Worm (Caenorhabditis elegans): Measurements from ENCODE around the gene nhr-143.

The nhr-143 gene

DNA sequence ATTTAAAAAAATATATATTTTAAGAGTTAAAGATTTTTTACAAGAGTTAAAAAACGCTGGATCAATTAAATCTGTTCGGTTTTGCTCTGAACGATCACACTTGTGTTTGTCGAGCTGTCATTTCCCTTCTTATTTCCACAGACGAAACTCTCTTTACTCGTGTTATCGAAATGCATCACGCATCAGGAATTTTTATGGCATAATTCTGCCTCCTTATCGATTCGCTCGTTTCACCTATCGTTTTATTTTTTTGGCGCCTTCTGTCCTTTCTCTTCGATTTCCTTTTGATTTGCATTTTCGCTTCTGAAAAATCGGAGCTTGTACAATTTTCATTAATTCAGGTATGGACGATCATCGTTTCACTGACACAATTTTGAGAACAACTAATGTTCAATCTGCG is 26.4 kb downstream of the nhr-143 start:
- no peak for TF ChIP-seq tbx-8 (GFP tag; optimal IDR thresholded peaks at IDR 0.05)
- no peak for TF ChIP-seq nhr-28 (tag; optimal IDR thresholded peaks at IDR 0.05)
- TF ChIP-seq mab-5 (tag; optimal IDR thresholded peaks at IDR 0.05): no peak
- no peak for TF ChIP-seq flh-1 (GFP tag; optimal IDR thresholded peaks at IDR 0.05)
- TF ChIP-seq pha-4 (tag; optimal IDR thresholded peaks at IDR 0.05): no peak
- no peak for TF ChIP-seq nhr-76 (tag; optimal IDR thresholded peaks at IDR 0.05)
- no peak for TF ChIP-seq sem-2 (GFP tag; optimal IDR thresholded peaks at IDR 0.05)
- TF ChIP-seq M03D4.4 (tag; optimal IDR thresholded peaks at IDR 0.05): no peak
- no peak for TF ChIP-seq mep-1 (tag; optimal IDR thresholded peaks at IDR 0.05)
- no peak for TF ChIP-seq drap-1 (GFP tag; optimal IDR thresholded peaks at IDR 0.05)
- TF ChIP-seq zip-8 (tag; optimal IDR thresholded peaks at IDR 0.05): no peak
- TF ChIP-seq ceh-43 (GFP tag; optimal IDR thresholded peaks at IDR 0.05): no peak
- no peak for TF ChIP-seq unc-39 (tag; optimal IDR thresholded peaks at IDR 0.05)
- TF ChIP-seq ceh-83 (GFP tag; optimal IDR thresholded peaks at IDR 0.05): no peak
- no peak for TF ChIP-seq nhr-237 (tag; optimal IDR thresholded peaks at IDR 0.05)
- no peak for TF ChIP-seq lin-13 (tag; optimal IDR thresholded peaks at IDR 0.05)
- TF ChIP-seq mls-2 (tag; optimal IDR thresholded peaks at IDR 0.05): no peak

DNA sequence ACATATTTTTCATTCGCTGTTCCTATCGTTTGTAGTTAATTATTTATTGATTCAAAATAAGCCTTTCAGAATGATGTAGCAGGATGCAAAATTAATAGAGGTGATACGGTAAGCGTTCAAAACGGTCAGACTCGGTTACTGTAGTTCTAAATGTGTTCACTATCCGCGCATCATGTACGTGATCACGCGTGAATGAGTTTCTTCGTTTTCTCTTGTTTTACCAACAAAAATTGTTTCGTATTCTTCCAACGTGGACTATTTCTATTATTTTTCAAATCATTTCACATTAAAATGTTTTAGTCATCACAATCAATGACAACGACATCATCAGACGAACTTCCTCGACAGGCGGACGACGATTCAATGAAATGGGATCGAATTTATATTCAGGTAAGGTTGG is 27.2 kb downstream of the nhr-143 start, which contains the start of gene gck-1:
gck-1 (plus strand) TSS at position 301 of the 400 bp plus-strand sequence.
- TF ChIP-seq ceh-39 (tag; optimal IDR thresholded peaks at IDR 0.05): no peak
- no peak for TF ChIP-seq elt-1 (tag; optimal IDR thresholded peaks at IDR 0.05; ENCODE audit: borderline replicate concordance, insufficient read depth)
- TF ChIP-seq lsy-2 (tag; optimal IDR thresholded peaks at IDR 0.05): no peak
- no peak for TF ChIP-seq zip-8 (tag; optimal IDR thresholded peaks at IDR 0.05)
- TF ChIP-seq unc-39 (tag; optimal IDR thresholded peaks at IDR 0.05): no peak
- no peak for TF ChIP-seq cnd-1 (tag; optimal IDR thresholded peaks at IDR 0.05)

DNA sequence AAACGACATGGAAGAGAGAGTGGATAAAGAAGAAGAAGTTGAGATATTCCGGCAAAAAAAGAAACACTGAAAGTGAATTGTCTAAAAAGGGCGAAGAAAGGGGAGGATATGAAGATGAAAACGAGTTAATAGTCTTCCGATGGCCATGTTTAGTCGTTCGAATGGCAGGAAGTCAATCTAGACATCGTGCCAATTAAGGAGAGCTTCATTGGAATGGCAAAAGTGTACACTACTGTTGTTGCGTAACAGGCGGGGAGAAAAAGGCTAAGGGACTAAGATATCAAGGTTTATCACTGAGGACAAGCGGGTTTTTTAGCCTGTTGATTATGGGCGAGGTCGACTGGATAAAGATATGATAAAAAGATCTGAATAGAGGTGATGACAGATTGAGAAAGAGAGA is 28.6 kb downstream of the nhr-143 start:
- TF ChIP-seq ceh-83 (GFP tag; optimal IDR thresholded peaks at IDR 0.05): no peak
- TF ChIP-seq unc-62 (GFP tag; optimal IDR thresholded peaks at IDR 0.05): no peak
- no peak for TF ChIP-seq nhr-12 (tag; optimal IDR thresholded peaks at IDR 0.05)
- no peak for TF ChIP-seq M03D4.4 (tag; optimal IDR thresholded peaks at IDR 0.05)
- TF ChIP-seq zip-8 (tag; optimal IDR thresholded peaks at IDR 0.05): peak; percentile 6
- TF ChIP-seq ceh-43 (GFP tag; optimal IDR thresholded peaks at IDR 0.05): no peak

DNA sequence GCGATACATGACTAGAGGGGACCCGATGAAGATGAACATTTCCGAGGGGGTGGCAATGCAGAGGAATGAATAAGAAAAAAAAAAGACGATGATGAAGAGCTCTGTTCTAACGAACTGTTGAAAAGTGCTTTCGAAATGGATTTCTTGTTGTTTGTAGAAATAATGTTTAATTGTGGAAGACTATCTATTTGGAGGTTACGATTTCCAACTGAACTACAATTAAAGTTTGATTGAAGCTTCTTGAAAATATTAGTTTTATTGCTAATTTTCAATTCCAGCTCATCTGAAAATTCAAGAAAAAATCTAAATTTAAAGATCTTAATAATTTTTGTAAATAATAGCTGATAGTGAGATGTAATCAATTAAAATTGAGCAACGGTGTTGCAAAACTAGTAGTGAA is 30.3 kb downstream of the nhr-143 start:
- no peak for TF ChIP-seq sptf-1 (tag; optimal IDR thresholded peaks at IDR 0.05)
- TF ChIP-seq bed-3 (GFP tag; optimal IDR thresholded peaks at IDR 0.05): no peak
- no peak for TF ChIP-seq unc-39 (tag; optimal IDR thresholded peaks at IDR 0.05)
- no peak for TF ChIP-seq elt-1 (tag; optimal IDR thresholded peaks at IDR 0.05; ENCODE audit: borderline replicate concordance, insufficient read depth)
- TF ChIP-seq pha-4 (tag; optimal IDR thresholded peaks at IDR 0.05): no peak
- no peak for TF ChIP-seq tbx-8 (GFP tag; optimal IDR thresholded peaks at IDR 0.05)

DNA sequence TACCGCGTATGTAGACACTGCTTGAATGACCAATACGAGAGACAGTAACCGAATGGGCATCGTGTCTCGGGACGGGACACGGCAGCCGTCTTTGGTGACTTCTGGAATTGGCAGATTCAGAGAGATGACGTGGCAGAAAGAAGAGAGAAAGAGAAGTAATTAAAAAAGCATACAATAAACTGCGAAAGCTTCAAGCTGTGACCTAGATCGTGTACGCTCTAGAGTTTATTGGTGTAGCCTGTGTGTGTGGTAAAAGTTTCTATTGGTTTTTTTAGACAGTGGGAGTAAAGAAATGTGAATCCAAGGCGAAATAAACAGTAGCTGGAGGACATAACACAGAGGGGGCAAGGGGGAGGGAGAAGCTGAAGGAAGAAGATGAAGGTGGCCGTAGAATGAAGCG is 30.8 kb downstream of the nhr-143 start, which contains the start of gene T19A5.3:
T19A5.3 (minus strand) TSS at position 101 of the 400 bp plus-strand sequence.
- TF ChIP-seq ztf-11 (tag; optimal IDR thresholded peaks at IDR 0.05): no peak
- TF ChIP-seq zip-8 (tag; optimal IDR thresholded peaks at IDR 0.05): no peak
- no peak for TF ChIP-seq mep-1 (tag; optimal IDR thresholded peaks at IDR 0.05)
- TF ChIP-seq cnd-1 (tag; optimal IDR thresholded peaks at IDR 0.05): no peak
- TF ChIP-seq drap-1 (GFP tag; optimal IDR thresholded peaks at IDR 0.05): no peak
- TF ChIP-seq sptf-1 (tag; optimal IDR thresholded peaks at IDR 0.05): no peak
- TF ChIP-seq bed-3 (GFP tag; optimal IDR thresholded peaks at IDR 0.05): no peak
- no peak for TF ChIP-seq unc-39 (tag; optimal IDR thresholded peaks at IDR 0.05)

DNA sequence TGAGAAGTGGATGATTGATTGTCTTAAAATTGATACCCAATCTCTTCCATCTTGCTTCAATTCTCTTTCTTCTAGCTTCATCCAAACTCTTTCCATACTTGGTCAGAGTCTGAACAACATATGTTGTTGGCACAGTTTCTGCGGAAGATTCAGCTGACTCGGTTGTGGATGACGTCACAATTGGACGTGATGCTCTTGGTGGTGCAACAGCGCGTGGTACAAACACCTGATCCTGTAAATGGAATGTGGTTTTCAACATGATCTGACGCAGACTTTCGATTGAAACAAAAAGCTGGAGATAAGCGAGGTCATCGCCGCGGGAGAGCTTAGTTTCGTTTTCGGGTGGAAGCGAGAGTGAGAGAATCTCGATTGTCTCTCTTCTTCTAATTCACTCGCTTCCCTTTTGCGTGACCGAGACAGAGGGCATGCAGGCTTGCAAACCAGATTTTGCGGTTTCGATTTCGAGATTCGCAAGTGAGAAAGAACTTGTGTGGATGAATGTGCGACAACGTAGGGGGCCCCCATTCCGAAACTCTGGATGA is 32.2 kb downstream of the nhr-143 start:
- TF ChIP-seq mls-2 (tag; optimal IDR thresholded peaks at IDR 0.05) (no peak), nhr-237 (tag; optimal IDR thresholded peaks at IDR 0.05) (no peak), blmp-1 (tag; optimal IDR thresholded peaks at IDR 0.05) (peak; percentile 75), zip-8 (tag; optimal IDR thresholded peaks at IDR 0.05) (peak; percentile 55), ham-2 (GFP tag; optimal IDR thresholded peaks at IDR 0.05) (peak; percentile 11)
